Worm (Caenorhabditis elegans) whole organism, mixed stage, embryonic: ENCODE data around the gene B0280.2.

Source experiments
- ceh-39 ChIP-seq: fragments of 150-350 bp; optimal IDR thresholded peaks from 2 replicates; lab custom pipeline; 2014; ENCODE audit warnings: missing biosample characterization, missing genetic modification characterization
- ceh-43 ChIP-seq: fragments of 200-800 bp; sonication (Bioruptor generic); optimal IDR thresholded peaks from 2 replicates; lab custom pipeline; 2018; ENCODE audit warnings: mild to moderate bottlenecking, missing genetic modification characterization, moderate library complexity, missing compliant biosample characterization
- ces-1 ChIP-seq: fragments of 150-350 bp; optimal IDR thresholded peaks from 2 replicates; lab custom pipeline; 2014; ENCODE audit warnings: missing biosample characterization, missing genetic modification reagents, missing genetic modification characterization
- flh-1 ChIP-seq: fragments of 200-800 bp; sonication (Bioruptor generic); optimal IDR thresholded peaks from 2 replicates; lab custom pipeline; 2018; ENCODE audit warnings: mild to moderate bottlenecking, missing genetic modification characterization, moderate library complexity, missing compliant biosample characterization
- pha-4 ChIP-seq: fragments of 150-350 bp; optimal IDR thresholded peaks from 2 replicates; lab custom pipeline; 2018; ENCODE audit warnings: missing biosample characterization, missing genetic modification reagents, missing genetic modification characterization

DNA sequence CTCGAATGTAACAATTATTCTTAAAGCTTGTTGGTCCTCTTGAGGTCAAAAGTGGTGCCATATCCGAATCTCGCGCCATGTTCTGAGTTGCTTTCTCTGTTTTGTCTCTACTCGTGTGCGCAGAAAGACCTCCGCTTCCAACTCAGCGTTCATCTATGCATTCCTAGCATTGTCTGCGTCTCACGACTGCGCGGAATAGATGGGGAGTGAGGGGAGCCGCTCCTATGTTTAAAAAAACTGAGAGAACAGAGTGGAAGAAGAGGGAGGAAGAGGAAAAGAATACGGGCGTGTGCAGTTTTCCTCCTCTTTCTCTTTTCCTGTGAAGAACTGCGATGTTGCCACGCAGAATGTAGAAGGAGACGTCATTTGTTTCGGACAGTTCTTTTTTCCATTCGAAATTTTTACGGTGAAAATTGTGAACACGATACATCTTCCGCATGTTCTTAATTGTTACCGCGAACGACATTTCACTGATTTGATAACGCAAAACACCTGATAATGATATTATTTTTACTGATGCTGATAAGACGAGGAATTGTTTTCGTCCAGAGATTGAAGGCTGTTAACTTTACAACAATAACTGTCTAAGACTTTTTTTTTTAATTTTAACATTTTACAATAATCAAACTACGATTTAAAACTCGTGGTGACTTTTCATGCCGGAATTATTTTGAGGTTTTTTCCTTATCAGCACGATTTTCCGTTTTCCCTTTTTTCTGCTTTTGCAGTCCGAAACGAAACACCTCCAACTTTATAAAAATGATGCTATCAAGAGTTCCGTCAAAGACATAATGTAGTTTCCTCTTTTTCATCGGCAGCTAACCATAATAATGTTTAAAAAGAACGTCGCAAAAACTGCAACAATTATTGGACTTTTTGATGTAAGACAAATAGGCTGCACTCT is 42.5 kb downstream of the B0280.2 start:
- no peak for TF ChIP-seq ceh-43 (GFP tag; lab: Kevin White, UChicago)
- no peak for TF ChIP-seq ces-1 (GFP tag; lab: Kevin White, UChicago)
- TF ChIP-seq flh-1: no peak
- no peak for TF ChIP-seq ceh-39
- TF ChIP-seq pha-4 (tag; lab: Kevin White, UChicago): no peak
